Fruit fly (Drosophila melanogaster) whole organism, embryonic: Measurements from ENCODE around the gene CG10562.

Source experiments
- Asciz ChIP-seq: fragments of 200-800 bp; sonication (Bioruptor generic); optimal IDR thresholded peaks from 2 replicates; lab custom pipeline; 2017; ENCODE audit warnings: missing biosample characterization, mild to moderate bottlenecking, missing genetic modification characterization, missing genetic modification reagents
- CG12071 ChIP-seq: fragments of 200-800 bp; sonication (Bioruptor generic); optimal IDR thresholded peaks from 3 replicates; lab custom pipeline; 2018; ENCODE audit warnings: missing biosample characterization, mild to moderate bottlenecking, missing genetic modification characterization
- CG2712 ChIP-seq: fragments of 200-800 bp; optimal IDR thresholded peaks from 3 replicates; lab custom pipeline; 2019; ENCODE audit warnings: missing biosample characterization, mild to moderate bottlenecking, missing genetic modification characterization, moderate library complexity
- CG3995 ChIP-seq: fragments of 200-800 bp; sonication (Bioruptor generic); optimal IDR thresholded peaks from 3 replicates; lab custom pipeline; 2016; ENCODE audit warnings: missing biosample characterization, missing genetic modification characterization
- Gsc ChIP-seq: fragments of 200-800 bp; sonication (Bioruptor generic); IDR thresholded peaks from 2 replicates; pipeline ENCODE4 v1.3.6; 2022; ENCODE audit warnings: missing biosample characterization, missing genetic modification characterization
- Ptx1 ChIP-seq: fragments of 200-800 bp; sonication (Bioruptor generic); IDR thresholded peaks from 2 replicates; pipeline ENCODE4 v1.3.6; 2022; ENCODE audit warnings: missing biosample characterization, missing genetic modification characterization
- TFAM ChIP-seq: fragments of 200-800 bp; sonication (Bioruptor generic); optimal IDR thresholded peaks from 2 replicates; lab custom pipeline; 2017; ENCODE audit warnings: missing biosample characterization, missing genetic modification characterization, inconsistent platforms
- ase ChIP-seq: fragments of 200-800 bp; sonication (Bioruptor generic); IDR thresholded peaks from 3 replicates; pipeline ENCODE4 v1.3.6; 2022; ENCODE audit warnings: missing biosample characterization, missing genetic modification characterization
- ham ChIP-seq: fragments of 200-800 bp; sonication (Bioruptor generic); IDR thresholded peaks from 2 replicates; pipeline ENCODE4 v1.3.6; 2022; ENCODE audit warnings: missing biosample characterization, missing genetic modification characterization
- kay ChIP-seq: fragments of 200-800 bp; sonication (Bioruptor generic); optimal IDR thresholded peaks from 2 replicates; lab custom pipeline; 2016; ENCODE audit warnings: missing biosample characterization, missing genetic modification characterization
- ken ChIP-seq: fragments of 200-800 bp; sonication (Bioruptor generic); IDR thresholded peaks from 3 replicates; pipeline ENCODE4 v1.3.6; 2022; ENCODE audit warnings: missing biosample characterization, missing genetic modification characterization
- pan ChIP-seq, 4 experiments: fragments of >200 bp in 3 of 4; fragments of 200-800 bp in 1 of 4; sonication (Bioruptor generic) in 1 of 4; optimal IDR thresholded peaks in 3 of 4; IDR thresholded peaks in 1 of 4; 2 replicates each; pipeline versions ENCODE4 v1.3.6 to Lab custom; 2017 to 2022; ENCODE audit warnings: missing biosample characterization in 2 of 4, missing genetic modification characterization in 2 of 4, mixed read lengths in 1 of 4
- seq ChIP-seq: fragments of 200-800 bp; sonication (Bioruptor generic); IDR thresholded peaks from 2 replicates; pipeline ENCODE4 v1.3.6; 2022; ENCODE audit warnings: missing biosample characterization, missing genetic modification characterization

DNA sequence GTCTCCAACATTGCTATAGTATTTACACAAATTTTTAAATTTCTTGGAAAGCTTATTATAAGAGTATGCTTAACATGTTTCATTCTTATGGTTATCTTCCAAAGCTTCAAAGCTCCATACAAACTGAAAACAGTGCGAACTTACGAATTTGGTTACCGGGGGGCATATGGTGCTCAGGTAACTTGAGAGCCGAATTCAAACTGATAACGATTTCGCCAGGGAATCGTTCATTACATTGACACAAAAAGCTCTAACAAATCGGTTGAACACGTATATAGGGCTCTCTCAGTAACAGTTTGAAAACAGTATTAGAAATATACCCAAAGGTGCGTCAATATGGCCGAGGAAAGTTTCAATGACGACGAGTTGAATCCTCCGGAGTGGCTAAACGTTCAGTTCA, 22.0 kb downstream of the CG10562 start, which contains the start of gene CG13659:
- TF ChIP-seq Gsc (GFP tag; lab: Robert Waterston, UW) (no peak), CG3995 (no peak), CG2712 (no peak), ham (GFP tag; lab: Robert Waterston, UW) (no peak), seq (GFP tag; lab: Robert Waterston, UW) (no peak), pan (optimal IDR thresholded peaks at IDR 0.05; lab: Kevin White, UChicago) (no peak), pan (GFP tag; optimal IDR thresholded peaks at IDR 0.05 in 1 of 2, IDR thresholded peaks at IDR 0.05 in 1 of 2) (no peak), CG12071 (GFP tag; lab: Kevin White, UChicago) (no peak), TFAM (GFP tag; lab: Kevin White, UChicago) (no peak), kay (GFP tag; lab: Kevin White, UChicago) (no peak), Ptx1 (GFP tag; lab: Robert Waterston, UW) (no peak), Asciz (GFP tag; lab: Kevin White, UChicago) (no peak), ase (no peak), ken (GFP tag; lab: Robert Waterston, UW) (no peak)
